Worm (Caenorhabditis elegans) whole organism, L3 larva: ENCODE results near the gene Y47D3A.31.

Experiments used
- aly-2 ChIP-seq: fragments of 150-350 bp; optimal IDR thresholded peaks from 2 replicates; lab custom pipeline; 2014; ENCODE audit warnings: missing biosample characterization, missing genetic modification characterization
- elt-1 ChIP-seq: fragments of 150-350 bp; optimal IDR thresholded peaks from 2 replicates; lab custom pipeline; 2014; ENCODE audit warnings: missing biosample characterization, missing genetic modification characterization
- jun-1 ChIP-seq: fragments of 150-350 bp; optimal IDR thresholded peaks from 2 replicates; lab custom pipeline; 2014; ENCODE audit warnings: missing biosample characterization, missing genetic modification reagents, missing genetic modification characterization
- lsy-12 ChIP-seq: sonication (generic microtip); optimal IDR thresholded peaks from 2 replicates; lab custom pipeline; 2016; ENCODE audit warnings: mild to moderate bottlenecking, missing genetic modification characterization, missing compliant biosample characterization
- nfya-1 ChIP-seq: sonication (generic microtip); optimal IDR thresholded peaks from 2 replicates; lab custom pipeline; 2017; ENCODE audit warnings: missing genetic modification characterization, mild to moderate bottlenecking, missing compliant biosample characterization, antibody characterized with exemption, moderate library complexity; ENCODE audit not compliant: insufficient read depth
- nhr-237 ChIP-seq: fragments of 150-350 bp; optimal IDR thresholded peaks from 2 replicates; lab custom pipeline; 2014; ENCODE audit warnings: missing biosample characterization, missing genetic modification characterization
- nhr-25 ChIP-seq: sonication (generic microtip); optimal IDR thresholded peaks from 2 replicates; lab custom pipeline; 2017; ENCODE audit warnings: missing biosample characterization, missing genetic modification characterization
- nhr-77 ChIP-seq: fragments of 150-350 bp; optimal IDR thresholded peaks from 2 replicates; lab custom pipeline; 2014; ENCODE audit warnings: missing biosample characterization, missing genetic modification characterization
- pha-4 ChIP-seq: fragments of 150-350 bp; optimal IDR thresholded peaks from 2 replicates; lab custom pipeline; 2014; ENCODE audit warnings: missing biosample characterization, missing genetic modification reagents, missing genetic modification characterization
- pqm-1 ChIP-seq: fragments of 150-350 bp; optimal IDR thresholded peaks from 2 replicates; lab custom pipeline; 2017; ENCODE audit warnings: missing biosample characterization, missing genetic modification characterization, inconsistent platforms
- snpc-4 ChIP-seq: fragments of 150-350 bp; optimal IDR thresholded peaks from 2 replicates; lab custom pipeline; 2014; ENCODE audit warnings: missing biosample characterization, missing genetic modification characterization
- tbx-2 ChIP-seq: sonication (generic microtip); optimal IDR thresholded peaks from 2 replicates; lab custom pipeline; 2016; ENCODE audit warnings: mild to moderate bottlenecking, missing genetic modification characterization, missing compliant biosample characterization
- unc-39 ChIP-seq: sonication (generic microtip); optimal IDR thresholded peaks from 4 replicates; lab custom pipeline; 2017; ENCODE audit warnings: missing biosample characterization, missing genetic modification characterization
- unc-62 ChIP-seq: fragments of 150-350 bp; sonication (generic microtip); optimal IDR thresholded peaks from 4 replicates; lab custom pipeline; 2014; ENCODE audit warnings: missing biosample characterization, missing genetic modification reagents, missing genetic modification characterization

- TF ChIP-seq unc-39 (tag; lab: Kevin White, UChicago) (no peak), nhr-25 (tag; lab: Kevin White, UChicago) (peak; percentile 80), unc-62 (no peak), nhr-237 (tag; lab: Kevin White, UChicago) (no peak), elt-1 (tag; lab: Kevin White, UChicago) (no peak), pha-4 (tag; lab: Kevin White, UChicago) (peak; percentile 84), tbx-2 (tag; lab: Kevin White, UChicago) (no peak), nhr-77 (tag; lab: Kevin White, UChicago) (no peak), snpc-4 (tag; lab: Kevin White, UChicago) (peak; percentile 53), lsy-12 (tag; lab: Kevin White, UChicago) (no peak), nfya-1 (tag; lab: Kevin White, UChicago) (peak; percentile 82), pqm-1 (peak; percentile 17), aly-2 (tag; lab: Kevin White, UChicago) (no peak), jun-1 (tag; lab: Kevin White, UChicago) (peak; percentile 43)
Observed at ce11 chrIII:11141791-11142490, 15.1 kb downstream of the Y47D3A.31 start, which contains the start of the genes Y47D3A.1 and pola-1.
